Worm (Caenorhabditis elegans) whole organism, L2 larva: ENCODE measurements around the gene K07D4.4.
A peak's percentile ranks its signal among the peaks of the same experiment; 100 is the strongest.

Experiments used
- C34F6.9 ChIP-seq: fragments of 150-350 bp; optimal IDR thresholded peaks from 2 replicates; lab custom pipeline; 2014; ENCODE audit warnings: missing biosample characterization, missing genetic modification characterization
- F13H6.1 ChIP-seq: sonication (generic microtip); optimal IDR thresholded peaks from 2 replicates; lab custom pipeline; 2016; ENCODE audit warnings: missing genetic modification characterization, missing compliant biosample characterization
- ama-1 ChIP-seq: fragments of 150-350 bp; optimal IDR thresholded peaks from 2 replicates; lab custom pipeline; 2018; ENCODE audit warnings: inconsistent platforms
- blmp-1 ChIP-seq: sonication (generic microtip); optimal IDR thresholded peaks from 2 replicates; lab custom pipeline; 2017; ENCODE audit warnings: missing genetic modification characterization, mild to moderate bottlenecking, missing compliant biosample characterization, antibody characterized with exemption, moderate library complexity; ENCODE audit not compliant: insufficient read depth
- ceh-16 ChIP-seq: fragments of 150-350 bp; optimal IDR thresholded peaks from 2 replicates; lab custom pipeline; 2014; ENCODE audit warnings: missing biosample characterization, missing genetic modification characterization
- fos-1 ChIP-seq: fragments of 150-350 bp; optimal IDR thresholded peaks from 2 replicates; lab custom pipeline; 2014; ENCODE audit warnings: missing biosample characterization, missing genetic modification characterization
- nhr-21 ChIP-seq: fragments of 150-350 bp; optimal IDR thresholded peaks from 2 replicates; lab custom pipeline; 2014; ENCODE audit warnings: missing biosample characterization, missing genetic modification characterization
- nhr-23 ChIP-seq: fragments of 150-350 bp; optimal IDR thresholded peaks from 2 replicates; lab custom pipeline; 2014; ENCODE audit warnings: missing biosample characterization, missing genetic modification reagents, missing genetic modification characterization
- nhr-6 ChIP-seq: fragments of 150-350 bp; optimal IDR thresholded peaks from 2 replicates; lab custom pipeline; 2014; ENCODE audit warnings: missing biosample characterization, missing genetic modification characterization
- snpc-4 ChIP-seq: fragments of 150-350 bp; optimal IDR thresholded peaks from 2 replicates; lab custom pipeline; 2014; ENCODE audit warnings: missing biosample characterization, missing genetic modification characterization
- unc-62 ChIP-seq: fragments of 150-350 bp; optimal IDR thresholded peaks from 2 replicates; lab custom pipeline; 2014; ENCODE audit warnings: missing biosample characterization, missing genetic modification reagents, missing genetic modification characterization
- zag-1 ChIP-seq: fragments of 150-350 bp; optimal IDR thresholded peaks from 2 replicates; lab custom pipeline; 2014; ENCODE audit warnings: missing biosample characterization, missing genetic modification characterization
- ztf-4 ChIP-seq: fragments of 150-350 bp; optimal IDR thresholded peaks from 2 replicates; lab custom pipeline; 2014; ENCODE audit warnings: missing biosample characterization, missing genetic modification characterization

- TF ChIP-seq zag-1 (tag; lab: Kevin White, UChicago) (no peak), ceh-16 (tag; lab: Kevin White, UChicago) (no peak), ama-1 (lab: Kevin White, UChicago) (no peak), F13H6.1 (no peak), unc-62 (GFP tag; lab: Kevin White, UChicago) (no peak), fos-1 (tag; lab: Kevin White, UChicago) (peak; percentile 81), blmp-1 (tag; lab: Kevin White, UChicago) (no peak), ztf-4 (tag; lab: Kevin White, UChicago) (no peak), nhr-6 (tag; lab: Kevin White, UChicago) (no peak), C34F6.9 (tag; lab: Kevin White, UChicago) (no peak), snpc-4 (tag; lab: Kevin White, UChicago) (no peak), nhr-21 (tag; lab: Kevin White, UChicago) (no peak), nhr-23 (no peak)
These were observed 41.5 kb downstream of the K07D4.4 start for ce11 chrII:3990706-3991105.
